Worm (Caenorhabditis elegans) whole organism, young adult: ENCODE measurements around the gene sru-36.

Experiments used
- Y56A3A.18 ChIP-seq: fragments of 200-800 bp; sonication (Bioruptor generic); IDR thresholded peaks from 2 replicates; pipeline ENCODE4 v1.3.6; 2022; ENCODE audit warnings: missing genetic modification reagents, missing genetic modification characterization, missing compliant biosample characterization
- ama-1 ChIP-seq, 3 experiments: fragments of 150-350 bp in 1 of 3; sonication (generic microtip) in 2 of 3; optimal IDR thresholded peaks; 2 replicates each; lab custom pipeline; 2014 to 2018; ENCODE audit warnings: missing biosample characterization in 2 of 3, missing genetic modification characterization in 2 of 3, missing genetic modification reagents in 2 of 3
- hsf-1 ChIP-seq: fragments of 200-800 bp; sonication (Bioruptor generic); IDR thresholded peaks from 2 replicates; pipeline ENCODE4 v1.3.6; 2022; ENCODE audit warnings: missing genetic modification reagents, missing genetic modification characterization, missing compliant biosample characterization
- lin-40 ChIP-seq: sonication (generic microtip); optimal IDR thresholded peaks from 2 replicates; lab custom pipeline; 2016; ENCODE audit warnings: missing genetic modification characterization, mild to moderate bottlenecking, missing compliant biosample characterization, missing genotype, missing genetic modification reagents

- no peak for TF ChIP-seq hsf-1 (GFP tag; lab: Robert Waterston, UW)
- TF ChIP-seq Y56A3A.18 = no peak
- no peak for TF ChIP-seq lin-40 (tag; lab: Kevin White, UChicago)
- no peak for TF ChIP-seq ama-1 (optimal IDR thresholded peaks at IDR 0.05; lab: Kevin White, UChicago)
- no peak for TF ChIP-seq ama-1 (GFP tag; optimal IDR thresholded peaks at IDR 0.05; lab: Kevin White, UChicago)
Observed at ce11 chrV:9794997-9795396, 46.5 kb upstream of the sru-36 start.
